Worm (Caenorhabditis elegans) whole organism, early embryonic: Measurements from ENCODE around the gene C31H1.2.

ENCODE experiments used
- F13C5.2 ChIP-seq: sonication (generic microtip); optimal IDR thresholded peaks from 2 replicates; lab custom pipeline; 2017; ENCODE audit warnings: mild to moderate bottlenecking, missing genetic modification characterization, inconsistent platforms, missing compliant biosample characterization
- ama-1 ChIP-seq: fragments of 150-350 bp; optimal IDR thresholded peaks from 2 replicates; lab custom pipeline; 2014
- ceh-13 ChIP-seq: fragments of 200-800 bp; sonication (Bioruptor generic); optimal IDR thresholded peaks from 2 replicates; lab custom pipeline; 2018; ENCODE audit warnings: mild to moderate bottlenecking, missing genetic modification characterization, missing compliant biosample characterization
- ets-7 ChIP-seq: sonication (generic microtip); optimal IDR thresholded peaks from 2 replicates; lab custom pipeline; 2016; ENCODE audit warnings: missing genotype, missing genetic modification characterization, missing compliant biosample characterization
- flt-1 ChIP-seq: fragments of 200-800 bp; sonication (Bioruptor generic); IDR thresholded peaks from 2 replicates; pipeline ENCODE4 v1.3.6; 2022; ENCODE audit warnings: missing genetic modification characterization, missing compliant biosample characterization
- hmbx-1 ChIP-seq: sonication (generic microtip); optimal IDR thresholded peaks from 2 replicates; lab custom pipeline; 2016; ENCODE audit warnings: mild to moderate bottlenecking, missing genetic modification characterization, missing compliant biosample characterization
- hmg-4 ChIP-seq: fragments of 200-800 bp; sonication (Bioruptor generic); optimal IDR thresholded peaks from 2 replicates; lab custom pipeline; 2018; ENCODE audit warnings: mild to moderate bottlenecking, missing genetic modification characterization, missing compliant biosample characterization
- hnd-1 ChIP-seq: sonication (generic microtip); optimal IDR thresholded peaks from 2 replicates; lab custom pipeline; 2016; ENCODE audit warnings: missing genetic modification characterization, missing compliant biosample characterization
- pes-1 ChIP-seq: fragments of 200-800 bp; sonication (Bioruptor generic); IDR thresholded peaks from 2 replicates; pipeline ENCODE4 v1.3.6; 2022; ENCODE audit warnings: missing genetic modification reagents, missing genetic modification characterization, missing compliant biosample characterization
- tra-4 ChIP-seq: sonication (generic microtip); optimal IDR thresholded peaks from 2 replicates; lab custom pipeline; 2017; ENCODE audit warnings: missing genetic modification characterization, missing compliant biosample characterization

ce11 chrIV:5765652-5766051, 25.4 kb upstream of the C31H1.2 start:
- TF ChIP-seq ama-1 (lab: Kevin White, UChicago) (no peak), ceh-13 (GFP tag; lab: Kevin White, UChicago) (no peak), pes-1 (GFP tag; lab: Robert Waterston, UW) (no peak), hnd-1 (no peak), hmbx-1 (tag; lab: Kevin White, UChicago) (no peak), hmg-4 (GFP tag; lab: Kevin White, UChicago) (no peak), flt-1 (GFP tag; lab: Robert Waterston, UW) (no peak), ets-7 (no peak), tra-4 (tag; lab: Kevin White, UChicago) (no peak), F13C5.2 (no peak)
